Worm (Caenorhabditis elegans) whole organism, L4 larva: ENCODE data around the gene T28A8.5.

Experiments used
- Y75B8A.6 ChIP-seq: fragments of 200-800 bp; sonication (Bioruptor generic); IDR thresholded peaks from 2 replicates; pipeline ENCODE4 v1.3.6; 2022; ENCODE audit warnings: missing genetic modification reagents, missing genetic modification characterization, missing compliant biosample characterization
- ZK546.5 ChIP-seq, 2 experiments: sonication (generic microtip); optimal IDR thresholded peaks; 2 replicates each; lab custom pipeline; 2017; ENCODE audit warnings: missing biosample characterization in 2 of 2, missing genetic modification characterization in 2 of 2
- ama-1 ChIP-seq: fragments of 150-350 bp; optimal IDR thresholded peaks from 2 replicates; lab custom pipeline; 2014; ENCODE audit warnings: inconsistent platforms, mixed read lengths
- ceh-44 ChIP-seq: fragments of 200-800 bp; sonication (Bioruptor generic); IDR thresholded peaks from 2 replicates; pipeline ENCODE4 v1.3.6; 2022; ENCODE audit warnings: missing genetic modification reagents, missing genetic modification characterization, missing compliant biosample characterization
- daf-12 ChIP-seq: fragments of 150-350 bp; optimal IDR thresholded peaks from 2 replicates; lab custom pipeline; 2014; ENCODE audit warnings: missing biosample characterization, missing genetic modification reagents, missing genetic modification characterization
- hlh-11 ChIP-seq: fragments of 200-800 bp; sonication (Bioruptor generic); optimal IDR thresholded peaks from 2 replicates; lab custom pipeline; 2018; ENCODE audit warnings: mild to moderate bottlenecking, missing genetic modification characterization, missing compliant biosample characterization
- nhr-41 ChIP-seq: fragments of 200-800 bp; sonication (Bioruptor generic); IDR thresholded peaks from 2 replicates; pipeline ENCODE4 v1.3.6; 2022; ENCODE audit warnings: missing genetic modification reagents, missing genetic modification characterization, missing compliant biosample characterization
- nhr-76 ChIP-seq: fragments of 150-350 bp; optimal IDR thresholded peaks from 2 replicates; lab custom pipeline; 2014; ENCODE audit warnings: missing biosample characterization, missing genetic modification characterization
- skn-1 ChIP-seq: fragments of 150-350 bp; optimal IDR thresholded peaks from 2 replicates; lab custom pipeline; 2014; ENCODE audit warnings: missing biosample characterization, missing genetic modification characterization
- snpc-4 ChIP-seq: fragments of 150-350 bp; optimal IDR thresholded peaks from 2 replicates; lab custom pipeline; 2014; ENCODE audit warnings: missing biosample characterization, missing genetic modification characterization
- zag-1 ChIP-seq: fragments of 150-350 bp; optimal IDR thresholded peaks from 2 replicates; lab custom pipeline; 2014; ENCODE audit warnings: missing biosample characterization, missing genetic modification characterization

DNA sequence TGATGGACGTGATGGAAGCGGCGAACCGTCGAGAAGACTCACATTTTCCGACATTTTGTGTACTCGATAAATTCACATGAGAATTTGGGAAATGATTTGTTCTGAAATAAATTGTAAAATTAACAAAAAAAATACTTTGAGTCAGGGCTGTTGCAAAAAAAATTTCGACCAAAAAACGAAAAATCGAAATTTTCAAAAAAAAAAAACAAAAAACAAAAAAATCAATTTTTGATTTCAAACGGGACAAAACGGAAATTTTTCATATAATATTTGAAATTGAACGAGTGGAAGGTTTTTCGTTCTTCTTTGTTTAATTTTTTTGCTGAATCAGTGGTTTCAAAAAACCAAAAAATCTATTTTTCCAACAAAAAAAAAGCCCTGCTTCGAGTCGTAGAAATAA lies 46.2 kb upstream of the T28A8.5 start, which contains the start of gene cua-1:
- TF ChIP-seq nhr-76 = no peak
- no peak for TF ChIP-seq hlh-11 (tag; lab: Kevin White, UChicago)
- no peak for TF ChIP-seq ama-1
- no peak for TF ChIP-seq ceh-44 (GFP tag; lab: Robert Waterston, UW)
- no peak for TF ChIP-seq snpc-4 (tag; lab: Kevin White, UChicago)
- TF ChIP-seq zag-1 = no peak
- no peak for TF ChIP-seq daf-12 (tag; lab: Kevin White, UChicago)
- no peak for TF ChIP-seq ZK546.5 (tag; optimal IDR thresholded peaks at IDR 0.05; lab: Kevin White, UChicago)
- TF ChIP-seq skn-1 (tag; lab: Kevin White, UChicago) = no peak
- TF ChIP-seq Y75B8A.6 (GFP tag; lab: Robert Waterston, UW) = no peak
- no peak for TF ChIP-seq nhr-41 (GFP tag; lab: Robert Waterston, UW)
